Fruit fly (Drosophila melanogaster) whole organism, embryonic: ENCODE data around the gene Pig1.

Source experiments
- Ada2b ChIP-seq: fragments of 200-800 bp; sonication (Bioruptor generic); IDR thresholded peaks from 2 replicates; pipeline ENCODE4 v1.3.6; 2022; ENCODE audit warnings: missing biosample characterization, missing genetic modification characterization
- CG10462 ChIP-seq: fragments of 200-800 bp; sonication (Bioruptor generic); optimal IDR thresholded peaks from 2 replicates; lab custom pipeline; 2016; ENCODE audit warnings: missing biosample characterization, missing genetic modification characterization
- CG10654 ChIP-seq: fragments of 200-800 bp; sonication (Bioruptor generic); optimal IDR thresholded peaks from 2 replicates; lab custom pipeline; 2016; ENCODE audit warnings: missing biosample characterization, missing genetic modification characterization
- CG11504 ChIP-seq: fragments of 200-800 bp; sonication (Bioruptor generic); optimal IDR thresholded peaks from 3 replicates; lab custom pipeline; 2019; ENCODE audit warnings: missing biosample characterization, mild to moderate bottlenecking, missing genetic modification characterization, moderate library complexity
- CG12391 ChIP-seq: fragments of 200-800 bp; sonication (Bioruptor generic); optimal IDR thresholded peaks from 3 replicates; lab custom pipeline; 2018; ENCODE audit warnings: missing biosample characterization, mild to moderate bottlenecking, missing genetic modification characterization, moderate library complexity
- CG14441 ChIP-seq: fragments of 200-800 bp; sonication (Bioruptor generic); IDR thresholded peaks from 2 replicates; pipeline ENCODE4 v1.3.6; 2022; ENCODE audit warnings: missing biosample characterization, missing genetic modification characterization
- CG14710 ChIP-seq: fragments of 200-800 bp; sonication (Bioruptor generic); optimal IDR thresholded peaks from 3 replicates; lab custom pipeline; 2019; ENCODE audit warnings: missing biosample characterization, mild to moderate bottlenecking, missing genetic modification characterization, moderate library complexity
- CG1602 ChIP-seq: fragments of 200-800 bp; sonication (Bioruptor generic); optimal IDR thresholded peaks from 3 replicates; lab custom pipeline; 2016; ENCODE audit warnings: missing biosample characterization, missing genetic modification characterization
- CG17359 ChIP-seq: fragments of 200-800 bp; sonication (Bioruptor generic); optimal IDR thresholded peaks from 3 replicates; lab custom pipeline; 2018; ENCODE audit warnings: missing biosample characterization, mild to moderate bottlenecking, missing genetic modification characterization, moderate library complexity
- CG2202 ChIP-seq: fragments of 200-800 bp; sonication (Bioruptor generic); optimal IDR thresholded peaks from 2 replicates; lab custom pipeline; 2018; ENCODE audit warnings: missing biosample characterization, mild to moderate bottlenecking, missing genetic modification characterization
- CG2875 ChIP-seq: fragments of 200-800 bp; sonication (Bioruptor generic); optimal IDR thresholded peaks from 2 replicates; lab custom pipeline; 2017; ENCODE audit warnings: missing biosample characterization, mild to moderate bottlenecking, missing genetic modification characterization, missing genetic modification reagents
- CG32532 ChIP-seq: fragments of 200-800 bp; sonication (Bioruptor generic); IDR thresholded peaks from 2 replicates; pipeline ENCODE4 v1.3.6; 2022; ENCODE audit warnings: missing biosample characterization, missing genetic modification characterization
- CG3281 ChIP-seq: fragments of 200-800 bp; sonication (Bioruptor generic); optimal IDR thresholded peaks from 3 replicates; lab custom pipeline; 2017; ENCODE audit warnings: missing biosample characterization, mild to moderate bottlenecking, missing genetic modification characterization
- CG34422 ChIP-seq: fragments of 200-800 bp; sonication (Bioruptor generic); IDR thresholded peaks from 3 replicates; pipeline ENCODE4 v1.3.6; 2022; ENCODE audit warnings: missing biosample characterization, missing genetic modification characterization
- CG3847 ChIP-seq: fragments of 200-800 bp; sonication (Bioruptor generic); IDR thresholded peaks from 2 replicates; pipeline ENCODE4 v1.3.6; 2022; ENCODE audit warnings: missing biosample characterization, missing genetic modification characterization
- CG3995 ChIP-seq: fragments of 200-800 bp; sonication (Bioruptor generic); optimal IDR thresholded peaks from 3 replicates; lab custom pipeline; 2016; ENCODE audit warnings: missing biosample characterization, missing genetic modification characterization
- CG43689 ChIP-seq: fragments of 200-800 bp; sonication (Bioruptor generic); IDR thresholded peaks from 2 replicates; pipeline ENCODE4 v1.3.6; 2022; ENCODE audit warnings: missing biosample characterization, missing genetic modification characterization
- CG4820 ChIP-seq: fragments of 200-800 bp; sonication (Bioruptor generic); optimal IDR thresholded peaks from 3 replicates; lab custom pipeline; 2016; ENCODE audit warnings: missing biosample characterization, missing genetic modification characterization
- CG6689 ChIP-seq: fragments of 200-800 bp; sonication (Bioruptor generic); IDR thresholded peaks from 2 replicates; pipeline ENCODE4 v1.3.6; 2022; ENCODE audit warnings: missing biosample characterization, missing genetic modification characterization
- CG7556 ChIP-seq: fragments of 200-800 bp; sonication (Bioruptor generic); optimal IDR thresholded peaks from 2 replicates; lab custom pipeline; 2017; ENCODE audit warnings: missing biosample characterization, mild to moderate bottlenecking, missing genetic modification characterization
- CG9437 ChIP-seq: fragments of 200-800 bp; sonication (Bioruptor generic); optimal IDR thresholded peaks from 2 replicates; lab custom pipeline; 2018; ENCODE audit warnings: missing biosample characterization, mild to moderate bottlenecking, missing genetic modification characterization
- D ChIP-seq, 2 experiments: fragments of 200-800 bp in 1 of 2; fragments of >200 bp in 1 of 2; sonication (Bioruptor generic) in 1 of 2; optimal IDR thresholded peaks; 2 replicates in 1 of 2; 3 replicates in 1 of 2; lab custom pipeline; 2017; ENCODE audit warnings: mild to moderate bottlenecking in 1 of 2, missing biosample characterization in 1 of 2, missing genetic modification characterization in 1 of 2, missing genetic modification reagents in 1 of 2
- Dbx ChIP-seq: fragments of 200-800 bp; sonication (Bioruptor generic); IDR thresholded peaks from 3 replicates; pipeline ENCODE4 v1.3.6; 2022; ENCODE audit warnings: missing biosample characterization, missing genetic modification characterization
- Drgx ChIP-seq: fragments of 200-800 bp; sonication (Bioruptor generic); IDR thresholded peaks from 2 replicates; pipeline ENCODE4 v1.3.6; 2022; ENCODE audit warnings: missing biosample characterization, missing genetic modification characterization
- Gug ChIP-seq: fragments of 200-800 bp; sonication (Bioruptor generic); IDR thresholded peaks from 4 replicates; pipeline ENCODE4 v1.3.6; 2022; ENCODE audit warnings: missing biosample characterization, missing genetic modification characterization
- Hr39 ChIP-seq: fragments of >200 bp; optimal IDR thresholded peaks from 2 replicates; lab custom pipeline; 2017
- Nf-YB ChIP-seq: fragments of 200-800 bp; sonication (Bioruptor generic); optimal IDR thresholded peaks from 3 replicates; lab custom pipeline; 2019; ENCODE audit warnings: missing biosample characterization, mild to moderate bottlenecking, missing genetic modification characterization, moderate library complexity
- Ptx1 ChIP-seq: fragments of 200-800 bp; sonication (Bioruptor generic); IDR thresholded peaks from 2 replicates; pipeline ENCODE4 v1.3.6; 2022; ENCODE audit warnings: missing biosample characterization, missing genetic modification characterization
- ara ChIP-seq: fragments of 200-800 bp; sonication (Bioruptor generic); IDR thresholded peaks from 2 replicates; pipeline ENCODE4 v1.3.6; 2022; ENCODE audit warnings: missing biosample characterization, missing genetic modification characterization
- chif ChIP-seq, 2 experiments: fragments of 200-800 bp; sonication (Bioruptor generic); optimal IDR thresholded peaks; 3 replicates each; lab custom pipeline; 2016; ENCODE audit warnings: missing biosample characterization in 2 of 2, missing genetic modification characterization in 2 of 2
- dmrt99B ChIP-seq: fragments of 200-800 bp; sonication (Bioruptor generic); optimal IDR thresholded peaks from 2 replicates; lab custom pipeline; 2018; ENCODE audit warnings: missing biosample characterization, mild to moderate bottlenecking, missing genetic modification characterization, moderate library complexity
- eve ChIP-seq, 2 experiments: fragments of >200 bp; optimal IDR thresholded peaks; 2 replicates each; lab custom pipeline; 2017; ENCODE audit warnings: missing biosample characterization in 2 of 2, missing genetic modification characterization in 2 of 2
- fd102C ChIP-seq: fragments of 200-800 bp; sonication (Bioruptor generic); optimal IDR thresholded peaks from 2 replicates; lab custom pipeline; 2018; ENCODE audit warnings: missing biosample characterization, mild to moderate bottlenecking, missing genetic modification characterization, moderate library complexity
- fd3F ChIP-seq: fragments of 200-800 bp; sonication (Bioruptor generic); optimal IDR thresholded peaks from 2 replicates; lab custom pipeline; 2018; ENCODE audit warnings: missing biosample characterization, mild to moderate bottlenecking, missing genetic modification characterization, moderate library complexity
- gcm ChIP-seq: fragments of 200-800 bp; sonication (Bioruptor generic); optimal IDR thresholded peaks from 2 replicates; lab custom pipeline; 2019; ENCODE audit warnings: missing biosample characterization, mild to moderate bottlenecking, missing genetic modification characterization, moderate library complexity
- hth ChIP-seq: fragments of >200 bp; optimal IDR thresholded peaks from 2 replicates; lab custom pipeline; 2017; ENCODE audit warnings: inconsistent platforms
- lola ChIP-seq, 3 experiments: fragments of >200 bp in 2 of 3; fragments of 200-800 bp in 1 of 3; sonication (Bioruptor generic) in 1 of 3; optimal IDR thresholded peaks; 2 replicates each; lab custom pipeline; 2017 to 2019; ENCODE audit warnings: missing biosample characterization in 3 of 3, missing genetic modification characterization in 3 of 3, mild to moderate bottlenecking in 1 of 3, moderate library complexity in 1 of 3
- odd ChIP-seq: fragments of 200-800 bp; sonication (Bioruptor generic); optimal IDR thresholded peaks from 2 replicates; lab custom pipeline; 2017; ENCODE audit warnings: missing biosample characterization, mild to moderate bottlenecking, missing genetic modification characterization
- pan ChIP-seq, 4 experiments: fragments of >200 bp in 3 of 4; fragments of 200-800 bp in 1 of 4; sonication (Bioruptor generic) in 1 of 4; optimal IDR thresholded peaks in 3 of 4; IDR thresholded peaks in 1 of 4; 2 replicates each; pipeline versions ENCODE4 v1.3.6 to Lab custom; 2017 to 2022; ENCODE audit warnings: missing biosample characterization in 2 of 4, missing genetic modification characterization in 2 of 4, mixed read lengths in 1 of 4
- pb ChIP-seq: fragments of 200-800 bp; sonication (Bioruptor generic); optimal IDR thresholded peaks from 3 replicates; lab custom pipeline; 2016; ENCODE audit warnings: missing biosample characterization, missing genetic modification characterization
- peb ChIP-seq: fragments of 200-800 bp; sonication (Bioruptor generic); IDR thresholded peaks from 2 replicates; pipeline ENCODE4 v1.3.6; 2022; ENCODE audit warnings: missing biosample characterization, missing genetic modification characterization
- row ChIP-seq: fragments of 200-800 bp; sonication (Bioruptor generic); IDR thresholded peaks from 3 replicates; pipeline ENCODE4 v1.3.6; 2022; ENCODE audit warnings: missing biosample characterization, missing genetic modification characterization
- sc ChIP-seq, 3 experiments: fragments of >200 bp in 2 of 3; fragments of 200-800 bp in 1 of 3; sonication (Bioruptor generic) in 1 of 3; optimal IDR thresholded peaks; 2 replicates in 2 of 3; 3 replicates in 1 of 3; lab custom pipeline; 2017; ENCODE audit warnings: mild to moderate bottlenecking in 1 of 3, missing biosample characterization in 1 of 3, missing genetic modification characterization in 1 of 3, missing genetic modification reagents in 1 of 3
- sisA ChIP-seq: fragments of 200-800 bp; sonication (Bioruptor generic); IDR thresholded peaks from 2 replicates; pipeline ENCODE4 v1.3.6; 2022; ENCODE audit warnings: missing biosample characterization, missing genetic modification characterization
- slou ChIP-seq: fragments of 200-800 bp; sonication (Bioruptor generic); optimal IDR thresholded peaks from 3 replicates; lab custom pipeline; 2016; ENCODE audit warnings: missing biosample characterization, missing genetic modification characterization
- sqz ChIP-seq: fragments of 200-800 bp; sonication (Bioruptor generic); optimal IDR thresholded peaks from 3 replicates; lab custom pipeline; 2018; ENCODE audit warnings: missing biosample characterization, mild to moderate bottlenecking, missing genetic modification characterization

The Pig1 gene

DNA sequence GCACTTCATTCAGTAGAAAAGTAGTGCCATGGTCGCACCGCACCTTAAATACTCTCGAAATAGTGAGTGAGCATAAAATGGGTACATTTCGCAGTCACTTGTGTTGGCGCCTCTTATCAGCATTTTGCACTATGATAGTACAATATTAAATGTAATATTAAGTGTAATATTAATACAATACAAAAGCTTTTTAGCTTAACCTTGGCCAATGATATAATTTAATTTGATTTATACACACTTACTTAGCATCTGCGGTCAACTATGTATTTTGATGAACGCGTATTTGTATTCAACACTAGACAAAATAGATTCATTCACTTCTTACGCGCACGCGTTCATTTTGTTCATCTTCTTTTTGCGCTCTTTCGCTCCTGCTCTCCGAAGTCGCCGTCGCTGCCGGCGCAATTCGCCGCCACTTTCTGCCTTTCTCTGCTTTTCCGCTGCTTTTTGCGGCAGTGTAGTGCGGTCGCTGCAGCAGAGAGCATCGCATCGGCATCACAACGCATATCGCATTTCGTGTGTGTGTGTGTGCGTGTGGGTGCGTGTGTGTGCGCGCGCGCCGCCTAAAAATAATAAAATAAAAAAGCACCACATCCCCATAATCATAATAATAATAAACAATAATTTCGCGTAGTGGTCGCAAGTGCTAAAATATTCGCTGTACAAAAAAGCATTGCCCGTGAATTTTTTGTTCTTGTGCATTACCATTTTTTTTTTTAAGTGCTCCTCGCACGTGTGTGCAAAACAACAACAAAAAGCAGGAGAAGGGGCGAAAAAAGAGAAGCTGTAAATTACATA, 40.0 kb upstream of the Pig1 start (continued):
- TF ChIP-seq CG6689, result peak; percentile 32; the same call in 1 of the 2 replicates
- TF ChIP-seq CG2202 (tag; lab: Kevin White, UChicago), result no peak
- peak; percentile 54 for TF ChIP-seq CG3281 (GFP tag; lab: Kevin White, UChicago)
- TF ChIP-seq lola (GFP tag; optimal IDR thresholded peaks at IDR 0.05; lab: Kevin White, UChicago), result peak in 1 of 3 experiments; percentile 9
- no peak for TF ChIP-seq sqz (GFP tag; lab: Kevin White, UChicago)
- peak; percentile 40 for TF ChIP-seq CG9437 (GFP tag; lab: Kevin White, UChicago)
- peak; percentile 1 for TF ChIP-seq CG10654 (GFP tag; lab: Kevin White, UChicago)
- peak; percentile 9 for TF ChIP-seq CG2875 (GFP tag; lab: Kevin White, UChicago)
- TF ChIP-seq sc (optimal IDR thresholded peaks at IDR 0.05; lab: Kevin White, UChicago), result no peak
- peak; percentile 17 for TF ChIP-seq sc (GFP tag; optimal IDR thresholded peaks at IDR 0.05; lab: Kevin White, UChicago)
- TF ChIP-seq D (optimal IDR thresholded peaks at IDR 0.05; lab: Kevin White, UChicago), result no peak
- peak; percentile 18 for TF ChIP-seq D (GFP tag; optimal IDR thresholded peaks at IDR 0.05; lab: Kevin White, UChicago)
- peak; percentile 33; the same call in 1 of the 4 replicates for TF ChIP-seq Gug (GFP tag; lab: Robert Waterston, UW)
- TF ChIP-seq gcm (GFP tag; lab: Kevin White, UChicago), result no peak
- TF ChIP-seq Nf-YB (GFP tag; lab: Kevin White, UChicago), result peak; percentile 3
- peak; percentile 47; the same call in 1 of the 3 replicates for TF ChIP-seq CG34422 (GFP tag; lab: Robert Waterston, UW)
- TF ChIP-seq row, result peak; percentile 79
- TF ChIP-seq Ada2b (GFP tag; lab: Robert Waterston, UW), result peak; percentile 42; the same call in 1 of the 2 replicates
- peak; percentile 41 for TF ChIP-seq CG12391 (tag; lab: Kevin White, UChicago)
- peak; percentile 46; the same call in 1 of the 2 replicates for TF ChIP-seq CG14441 (GFP tag; lab: Robert Waterston, UW)
- TF ChIP-seq Drgx (GFP tag; lab: Robert Waterston, UW), result peak; percentile 46
- peak; percentile 28; the same call in 1 of the 2 replicates for TF ChIP-seq sisA (GFP tag; lab: Robert Waterston, UW)
- no peak for TF ChIP-seq pan (optimal IDR thresholded peaks at IDR 0.05; lab: Kevin White, UChicago)
- TF ChIP-seq pan (GFP tag; optimal IDR thresholded peaks at IDR 0.05 in 1 of 2, IDR thresholded peaks at IDR 0.05 in 1 of 2), result peak in 1 of 2 experiments; percentile 67
- TF ChIP-seq peb (GFP tag; lab: Robert Waterston, UW), result no peak
- peak; percentile 59 for TF ChIP-seq CG11504 (tag; lab: Kevin White, UChicago)
- TF ChIP-seq eve (GFP tag; optimal IDR thresholded peaks at IDR 0.05; lab: Kevin White, UChicago), result peak in 1 of 2 experiments; percentile 90
- peak; percentile 24 for TF ChIP-seq CG14710 (tag; lab: Kevin White, UChicago)
- peak; percentile 60 for TF ChIP-seq CG7556
- no peak for TF ChIP-seq fd3F (GFP tag; lab: Kevin White, UChicago)
- TF ChIP-seq Hr39 (lab: Kevin White, UChicago), result peak; percentile 95
- TF ChIP-seq dmrt99B (tag; lab: Kevin White, UChicago), result peak; percentile 52
- TF ChIP-seq chif (GFP tag; optimal IDR thresholded peaks at IDR 0.05; lab: Kevin White, UChicago), result peak in 1 of 2 experiments; percentile 19
- no peak for TF ChIP-seq CG3995
- peak; percentile 58; the same call in 1 of the 2 replicates for TF ChIP-seq ara
- no peak for TF ChIP-seq Dbx
- TF ChIP-seq pb, result no peak
- peak; percentile 39 for TF ChIP-seq CG4820
- TF ChIP-seq CG3847 (GFP tag; lab: Robert Waterston, UW), result 0 out of 2 replicates have a peak, but pooled peaks have one; percentile 15
- TF ChIP-seq CG17359 (tag; lab: Kevin White, UChicago), result peak; percentile 39
- peak; percentile 35; the same call in 1 of the 2 replicates for TF ChIP-seq CG43689 (GFP tag; lab: Robert Waterston, UW)
- TF ChIP-seq hth (lab: Kevin White, UChicago), result no peak
- TF ChIP-seq CG32532 (GFP tag; lab: Robert Waterston, UW), result 0 out of 2 replicates have a peak, but pooled peaks have one; percentile 22
- peak; percentile 15 for TF ChIP-seq CG1602
- no peak for TF ChIP-seq CG10462 (GFP tag; lab: Kevin White, UChicago)
- peak; percentile 19 for TF ChIP-seq odd (GFP tag; lab: Kevin White, UChicago)
- no peak for TF ChIP-seq fd102C (GFP tag; lab: Kevin White, UChicago)
- peak; percentile 22 for TF ChIP-seq slou (GFP tag; lab: Kevin White, UChicago)
- peak; percentile 44 for TF ChIP-seq Ptx1 (GFP tag; lab: Robert Waterston, UW)
